Fruit fly (Drosophila melanogaster) Kc167 (cell line): ENCODE measurements around the gene Etfb.

Experiments used
- Myc ChIP-seq: fragments of >200 bp; optimal IDR thresholded peaks from 2 replicates; lab custom pipeline; 2017; ENCODE audit warnings: missing external identifiers
- h ChIP-seq: fragments of >200 bp; optimal IDR thresholded peaks from 3 replicates; lab custom pipeline; 2018; ENCODE audit warnings: missing external identifiers
- insv ChIP-seq: fragments of >200 bp; optimal IDR thresholded peaks from 3 replicates; lab custom pipeline; 2018; ENCODE audit warnings: missing external identifiers
- psq ChIP-seq: fragments of >200 bp; optimal IDR thresholded peaks from 2 replicates; lab custom pipeline; 2017; ENCODE audit warnings: missing external identifiers
- ttk ChIP-seq: sonication (Bioruptor generic); optimal IDR thresholded peaks from 2 replicates; lab custom pipeline; 2017; ENCODE audit warnings: missing external identifiers

- TF ChIP-seq h (no peak), Myc (lab: Kevin White, UChicago) (no peak), psq (lab: Kevin White, UChicago) (no peak), insv (no peak), ttk (no peak)
Observed at dm6 chr3R:29771645-29772089, 31.1 kb downstream of the Etfb start.
